Fruit fly (Drosophila melanogaster): Measurements from ENCODE around the gene slx1.
A peak's percentile ranks its signal among the peaks of the same experiment; 100 is the strongest.

The slx1 gene

dm6 chr3R:4649126-4649811 is 7.5 kb downstream of the slx1 start, which contains the start of gene Karybeta3 (continued):
- TF ChIP-seq Six4 (GFP tag; optimal IDR thresholded peaks at IDR 0.05), result peak; percentile 43
- peak; percentile 37; the same call in 1 of the 2 replicates for TF ChIP-seq GATAe (GFP tag; conservative IDR thresholded peaks at IDR 0.05)
- peak; percentile 80 for TF ChIP-seq Side (GFP tag; optimal IDR thresholded peaks at IDR 0.05)
- peak; percentile 44 for TF ChIP-seq CG8359 (GFP tag; optimal IDR thresholded peaks at IDR 0.05; ENCODE audit: borderline replicate concordance)
- TF ChIP-seq MBD-R2 (GFP tag; IDR thresholded peaks at IDR 0.05), result peak; percentile 86
- TF ChIP-seq hb (GFP tag; IDR thresholded peaks at IDR 0.05; ENCODE audit: partially characterized antibody), result no peak; the same call in 2 of the 3 replicates
- TF ChIP-seq Ssrp (tag; optimal IDR thresholded peaks at IDR 0.05), result peak; percentile 47
- TF ChIP-seq Adf1 (GFP tag; IDR thresholded peaks at IDR 0.05), result peak; percentile 69; the same call in 1 of the 2 replicates
- peak; percentile 83 for TF ChIP-seq sob (GFP tag; IDR thresholded peaks at IDR 0.05)
- peak; percentile 66 for TF ChIP-seq caup (GFP tag; optimal IDR thresholded peaks at IDR 0.05; ENCODE audit: severe bottlenecking)
- peak; percentile 50 for TF ChIP-seq CG31365 (tag; optimal IDR thresholded peaks at IDR 0.05)
- TF ChIP-seq Dek (tag; optimal IDR thresholded peaks at IDR 0.05), result peak; percentile 65
- peak; percentile 78 for TF ChIP-seq CG3847 (GFP tag; IDR thresholded peaks at IDR 0.05)
- TF ChIP-seq E2f1 (GFP tag; IDR thresholded peaks at IDR 0.05), result peak; percentile 94
- peak; percentile 79 for TF ChIP-seq CG31224 (GFP tag; IDR thresholded peaks at IDR 0.05)
- TF ChIP-seq CG9609 (GFP tag; optimal IDR thresholded peaks at IDR 0.05), result peak; percentile 81
- peak; percentile 85 for TF ChIP-seq CG33213 (GFP tag; optimal IDR thresholded peaks at IDR 0.05)
- TF ChIP-seq Dad (GFP tag; optimal IDR thresholded peaks at IDR 0.05), result peak; percentile 85
- peak; percentile 21 for TF ChIP-seq Sox100B (GFP tag; optimal IDR thresholded peaks at IDR 0.05)
- peak; percentile 54 for TF ChIP-seq CG12299 (tag; optimal IDR thresholded peaks at IDR 0.05)
- no peak for TF ChIP-seq ro (GFP tag; IDR thresholded peaks at IDR 0.05)
- peak; percentile 80 for TF ChIP-seq ind (GFP tag; optimal IDR thresholded peaks at IDR 0.05)
- TF ChIP-seq sens-2 (GFP tag; IDR thresholded peaks at IDR 0.05), result peak; percentile 69
- TF ChIP-seq CG8765 (GFP tag; IDR thresholded peaks at IDR 0.05), result peak; percentile 35; the same call in 1 of the 2 replicates
- TF ChIP-seq CG10209 (GFP tag; optimal IDR thresholded peaks at IDR 0.05), result peak; percentile 66
- no peak for TF ChIP-seq D (optimal IDR thresholded peaks at IDR 0.05)
- peak; percentile 50 for TF ChIP-seq D (GFP tag; optimal IDR thresholded peaks at IDR 0.05)
- no peak for TF ChIP-seq C15 (GFP tag; IDR thresholded peaks at IDR 0.05)
- TF ChIP-seq CG7745 (tag; optimal IDR thresholded peaks at IDR 0.05), result no peak
- peak; percentile 73 for TF ChIP-seq NfI (GFP tag; optimal IDR thresholded peaks at IDR 0.05)
- peak; percentile 39; the same call in 1 of the 2 replicates for TF ChIP-seq CG14667 (GFP tag; IDR thresholded peaks at IDR 0.05)
- no peak for TF ChIP-seq trh (GFP tag; optimal IDR thresholded peaks at IDR 0.05)
- peak; percentile 45 for TF ChIP-seq CG33557 (GFP tag; optimal IDR thresholded peaks at IDR 0.05)
- peak; percentile 73 for TF ChIP-seq H2.0 (GFP tag; IDR thresholded peaks at IDR 0.05)
- TF ChIP-seq CG18011 (GFP tag; optimal IDR thresholded peaks at IDR 0.05), result peak; percentile 78
- peak; percentile 69 for TF ChIP-seq CG1233 (GFP tag; optimal IDR thresholded peaks at IDR 0.05)
- TF ChIP-seq Eip74EF (GFP tag; optimal IDR thresholded peaks at IDR 0.05), result peak in 1 of 2 experiments; percentile 30
- no peak for TF ChIP-seq Asciz (GFP tag; optimal IDR thresholded peaks at IDR 0.05)
- TF ChIP-seq MTF-1 (GFP tag; optimal IDR thresholded peaks at IDR 0.05; ENCODE audit: borderline replicate concordance), result peak; percentile 12
- TF ChIP-seq CG17912 (GFP tag; optimal IDR thresholded peaks at IDR 0.05), result no peak
- peak; percentile 41 for TF ChIP-seq nerfin-1 (tag; optimal IDR thresholded peaks at IDR 0.05)
- peak; percentile 82 for TF ChIP-seq Xbp1 (GFP tag; optimal IDR thresholded peaks at IDR 0.05)
- TF ChIP-seq sug (tag; optimal IDR thresholded peaks at IDR 0.05), result peak; percentile 72
- peak; percentile 64 for TF ChIP-seq Bdp1 (GFP tag; optimal IDR thresholded peaks at IDR 0.05)
- TF ChIP-seq jumu (GFP tag; optimal IDR thresholded peaks at IDR 0.05), result peak; percentile 86
- TF ChIP-seq pnt (GFP tag; optimal IDR thresholded peaks at IDR 0.05), result peak; percentile 73
- TF ChIP-seq Ravus (GFP tag; IDR thresholded peaks at IDR 0.05), result no peak; the same call in 1 of the 2 replicates
- TF ChIP-seq abd-A (tag; optimal IDR thresholded peaks at IDR 0.05), result no peak
- TF ChIP-seq CG11085 (GFP tag; IDR thresholded peaks at IDR 0.05), result peak; percentile 52; the same call in 1 of the 2 replicates
